Fruit fly (Drosophila melanogaster) whole organism, adult: Measurements from ENCODE around the gene CG11889.

ENCODE experiments used
- CG11617 ChIP-seq: fragments of 200-800 bp; sonication (Bioruptor generic); optimal IDR thresholded peaks from 2 replicates; lab custom pipeline; 2017; ENCODE audit warnings: mild to moderate bottlenecking, missing biosample characterization, missing genetic modification reagents, missing genetic modification characterization
- CG12768 ChIP-seq: fragments of 200-800 bp; sonication (Bioruptor generic); optimal IDR thresholded peaks from 2 replicates; lab custom pipeline; 2017; ENCODE audit warnings: missing biosample characterization, missing genetic modification characterization, mild to moderate bottlenecking, moderate library complexity, missing genetic modification reagents
- CG14711 ChIP-seq: fragments of 200-800 bp; sonication (Bioruptor generic); optimal IDR thresholded peaks from 2 replicates; lab custom pipeline; 2018; ENCODE audit warnings: missing biosample characterization, mild to moderate bottlenecking, missing genetic modification characterization, moderate library complexity
- CG1620 ChIP-seq: fragments of 200-800 bp; sonication (Bioruptor generic); optimal IDR thresholded peaks from 2 replicates; lab custom pipeline; 2016; ENCODE audit warnings: missing biosample characterization, missing genetic modification characterization
- CG33017 ChIP-seq: fragments of 200-800 bp; sonication (Bioruptor generic); optimal IDR thresholded peaks from 2 replicates; lab custom pipeline; 2018; ENCODE audit warnings: missing biosample characterization, mild to moderate bottlenecking, missing genetic modification characterization, moderate library complexity
- CG5204 ChIP-seq: fragments of 200-800 bp; sonication (Bioruptor generic); optimal IDR thresholded peaks from 2 replicates; lab custom pipeline; 2016; ENCODE audit warnings: missing biosample characterization, missing genetic modification characterization
- CG7045 ChIP-seq: fragments of 200-800 bp; sonication (Bioruptor generic); optimal IDR thresholded peaks from 2 replicates; lab custom pipeline; 2017; ENCODE audit warnings: missing biosample characterization, mild to moderate bottlenecking, missing genetic modification characterization
- CG7101 ChIP-seq: fragments of 200-800 bp; sonication (Bioruptor generic); optimal IDR thresholded peaks from 2 replicates; lab custom pipeline; 2018; ENCODE audit warnings: missing biosample characterization, mild to moderate bottlenecking, missing genetic modification characterization, moderate library complexity
- Clk ChIP-seq: fragments of 200-800 bp; sonication (Bioruptor generic); optimal IDR thresholded peaks from 2 replicates; lab custom pipeline; 2017; ENCODE audit warnings: missing biosample characterization, missing genetic modification characterization
- Crg-1 ChIP-seq: fragments of 200-800 bp; sonication (Bioruptor generic); optimal IDR thresholded peaks from 2 replicates; lab custom pipeline; 2016; ENCODE audit warnings: missing biosample characterization, missing genetic modification characterization
- Hr96 ChIP-seq: fragments of 200-800 bp; sonication (Bioruptor generic); optimal IDR thresholded peaks from 2 replicates; lab custom pipeline; 2016; ENCODE audit warnings: missing biosample characterization, missing genetic modification characterization
- Mnt ChIP-seq: fragments of 200-800 bp; sonication (Bioruptor generic); optimal IDR thresholded peaks from 2 replicates; lab custom pipeline; 2016; ENCODE audit warnings: missing biosample characterization, mild to moderate bottlenecking, missing genetic modification characterization
- bab1 ChIP-seq: fragments of 200-800 bp; sonication (Bioruptor generic); optimal IDR thresholded peaks from 3 replicates; lab custom pipeline; 2019; ENCODE audit warnings: missing biosample characterization, mild to moderate bottlenecking, missing genetic modification characterization, moderate library complexity
- cic ChIP-seq: fragments of 200-800 bp; sonication (Bioruptor generic); optimal IDR thresholded peaks from 2 replicates; lab custom pipeline; 2017; ENCODE audit warnings: missing biosample characterization, mild to moderate bottlenecking, missing genetic modification characterization, moderate library complexity
- cnc ChIP-seq, 2 experiments: fragments of >200 bp; optimal IDR thresholded peaks; 2 replicates each; lab custom pipeline; 2017
- kay ChIP-seq: fragments of 200-800 bp; sonication (Bioruptor generic); peaks from one replicate; lab custom pipeline; 2016; ENCODE audit warnings: missing biosample characterization, missing genetic modification characterization, borderline replicate concordance
- ovo ChIP-seq: fragments of 200-800 bp; sonication (Bioruptor generic); optimal IDR thresholded peaks from 2 replicates; lab custom pipeline; 2016; ENCODE audit warnings: missing biosample characterization, missing genetic modification characterization
- pad ChIP-seq: fragments of 200-800 bp; sonication (Bioruptor generic); optimal IDR thresholded peaks from 3 replicates; lab custom pipeline; 2017; ENCODE audit warnings: missing biosample characterization, missing genetic modification characterization, mild to moderate bottlenecking, moderate library complexity, missing genetic modification reagents
- tj ChIP-seq: fragments of 200-800 bp; sonication (Bioruptor generic); optimal IDR thresholded peaks from 3 replicates; lab custom pipeline; 2017; ENCODE audit warnings: missing biosample characterization, mild to moderate bottlenecking, missing genetic modification characterization, moderate library complexity
- toe ChIP-seq: fragments of 200-800 bp; sonication (Bioruptor generic); optimal IDR thresholded peaks from 2 replicates; lab custom pipeline; 2016; ENCODE audit warnings: missing biosample characterization, missing genetic modification characterization

CG11889 gene

dm6 chr3R:25247379-25247869 lies 22.6 kb upstream of the CG11889 start, which contains the start of the genes RpS27 and Nup37:
RpS27 (minus strand) TSS chr3R:25247514.
Nup37 (plus strand) TSS chr3R:25247658.
- peak; percentile 93 for TF ChIP-seq cic
- TF ChIP-seq CG7101 (tag; lab: Kevin White, UChicago): peak; percentile 99
- peak; percentile 96 for TF ChIP-seq bab1
- TF ChIP-seq tj (GFP tag; lab: Kevin White, UChicago): peak; percentile 85
- no peak for TF ChIP-seq cnc (optimal IDR thresholded peaks at IDR 0.05; lab: Kevin White, UChicago)
- TF ChIP-seq toe (GFP tag; lab: Kevin White, UChicago): peak; percentile 98
- peak; percentile 98 for TF ChIP-seq CG12768 (GFP tag; lab: Kevin White, UChicago)
- TF ChIP-seq CG33017 (tag; lab: Kevin White, UChicago): peak; percentile 94
- TF ChIP-seq CG14711 (tag; lab: Kevin White, UChicago): peak; percentile 97
- peak; percentile 95 for TF ChIP-seq Clk (GFP tag; lab: Kevin White, UChicago)
- peak; percentile 100 for TF ChIP-seq ovo (GFP tag; lab: Kevin White, UChicago)
- TF ChIP-seq CG1620 (GFP tag; lab: Kevin White, UChicago): peak; percentile 100
- TF ChIP-seq Crg-1 (GFP tag; lab: Kevin White, UChicago): peak; percentile 100
- TF ChIP-seq pad: peak; percentile 95
- TF ChIP-seq CG7045: peak; percentile 98
- peak; percentile 86 for TF ChIP-seq kay
- TF ChIP-seq Hr96 (GFP tag; lab: Kevin White, UChicago): peak; percentile 99
- peak; percentile 99 for TF ChIP-seq CG11617 (GFP tag; lab: Kevin White, UChicago)
- peak; percentile 97 for TF ChIP-seq CG5204
- peak; percentile 98 for TF ChIP-seq Mnt (GFP tag; lab: Kevin White, UChicago)

dm6 chr3R:25249145-25250141 lies 20.6 kb upstream of the CG11889 start, which contains the start of gene Nup358:
Nup358 (plus strand) TSS chr3R:25249348.
- no peak for TF ChIP-seq Crg-1 (GFP tag; lab: Kevin White, UChicago)
- no peak for TF ChIP-seq CG5204
- TF ChIP-seq Clk (GFP tag; lab: Kevin White, UChicago): no peak
- peak; percentile 30 for TF ChIP-seq CG11617 (GFP tag; lab: Kevin White, UChicago)
- no peak for TF ChIP-seq cic
- no peak for TF ChIP-seq CG33017 (tag; lab: Kevin White, UChicago)
- peak; percentile 4 for TF ChIP-seq ovo (GFP tag; lab: Kevin White, UChicago)
- TF ChIP-seq CG14711 (tag; lab: Kevin White, UChicago): no peak
- peak; percentile 20 to 70 for TF ChIP-seq cnc (optimal IDR thresholded peaks at IDR 0.05; lab: Kevin White, UChicago)
- TF ChIP-seq CG1620 (GFP tag; lab: Kevin White, UChicago): peak; percentile 40
- TF ChIP-seq CG7045: no peak
- TF ChIP-seq tj (GFP tag; lab: Kevin White, UChicago): peak; percentile 98
- peak; percentile 43 for TF ChIP-seq bab1
- TF ChIP-seq pad: no peak
- no peak for TF ChIP-seq kay
- no peak for TF ChIP-seq CG12768 (GFP tag; lab: Kevin White, UChicago)
- no peak for TF ChIP-seq Hr96 (GFP tag; lab: Kevin White, UChicago)
- TF ChIP-seq toe (GFP tag; lab: Kevin White, UChicago): no peak
- TF ChIP-seq Mnt (GFP tag; lab: Kevin White, UChicago): peak; percentile 49
- TF ChIP-seq CG7101 (tag; lab: Kevin White, UChicago): peak; percentile 28

- TF ChIP-seq CG11617 (GFP tag; lab: Kevin White, UChicago): peak; percentile 97
- TF ChIP-seq CG12768 (GFP tag; lab: Kevin White, UChicago): peak; percentile 98
- TF ChIP-seq Clk (GFP tag; lab: Kevin White, UChicago): peak; percentile 98
- TF ChIP-seq CG7045: peak; percentile 97
- peak; percentile 98 for TF ChIP-seq bab1
- peak; percentile 99 for TF ChIP-seq CG1620 (GFP tag; lab: Kevin White, UChicago)
- peak; percentile 87 for TF ChIP-seq tj (GFP tag; lab: Kevin White, UChicago)
- peak; percentile 99 for TF ChIP-seq toe (GFP tag; lab: Kevin White, UChicago)
- TF ChIP-seq kay: no peak
- TF ChIP-seq cnc (optimal IDR thresholded peaks at IDR 0.05; lab: Kevin White, UChicago): no peak
- peak; percentile 95 for TF ChIP-seq CG33017 (tag; lab: Kevin White, UChicago)
- peak; percentile 94 for TF ChIP-seq ovo (GFP tag; lab: Kevin White, UChicago)
- peak; percentile 92 for TF ChIP-seq Mnt (GFP tag; lab: Kevin White, UChicago)
- TF ChIP-seq pad: peak; percentile 89
- TF ChIP-seq CG5204: no peak
- peak; percentile 98 for TF ChIP-seq Crg-1 (GFP tag; lab: Kevin White, UChicago)
- TF ChIP-seq cic: peak; percentile 84
- TF ChIP-seq CG7101 (tag; lab: Kevin White, UChicago): peak; percentile 98
- TF ChIP-seq CG14711 (tag; lab: Kevin White, UChicago): peak; percentile 94
- peak; percentile 98 for TF ChIP-seq Hr96 (GFP tag; lab: Kevin White, UChicago)
Observed at dm6 chr3R:25258628-25259240, 11.3 kb upstream of the CG11889 start, which contains the start of gene CG11857. CG11857 (plus strand) TSS chr3R:25258898.

- no peak for TF ChIP-seq Mnt (GFP tag; lab: Kevin White, UChicago)
- no peak for TF ChIP-seq kay
- peak; percentile 16 for TF ChIP-seq cic
Observed at dm6 chr3R:25260670-25261069, 9.3 kb upstream of the CG11889 start.

- TF ChIP-seq CG5204 (no peak), CG14711 (tag; lab: Kevin White, UChicago) (peak; percentile 74), Mnt (GFP tag; lab: Kevin White, UChicago) (peak; percentile 83), CG7045 (peak; percentile 42), CG11617 (GFP tag; lab: Kevin White, UChicago) (peak; percentile 64), pad (peak; percentile 44), toe (GFP tag; lab: Kevin White, UChicago) (no peak), CG12768 (GFP tag; lab: Kevin White, UChicago) (peak; percentile 66), kay (no peak), CG1620 (GFP tag; lab: Kevin White, UChicago) (peak; percentile 58), cnc (optimal IDR thresholded peaks at IDR 0.05; lab: Kevin White, UChicago) (no peak), CG7101 (tag; lab: Kevin White, UChicago) (peak; percentile 81), bab1 (peak; percentile 84), Hr96 (GFP tag; lab: Kevin White, UChicago) (no peak), Clk (GFP tag; lab: Kevin White, UChicago) (peak; percentile 40), tj (GFP tag; lab: Kevin White, UChicago) (peak; percentile 39), CG33017 (tag; lab: Kevin White, UChicago) (peak; percentile 48), ovo (GFP tag; lab: Kevin White, UChicago) (peak; percentile 24), cic (peak; percentile 75), Crg-1 (GFP tag; lab: Kevin White, UChicago) (peak; percentile 27)
Observed at dm6 chr3R:25262322-25262761, 7.7 kb upstream of the CG11889 start, which contains the start of the genes Kdsr and CG11858. Kdsr (minus strand) TSS chr3R:25262498. CG11858 (plus strand) TSS chr3R:25262741.
